Worm (Caenorhabditis elegans) whole organism, early embryonic: ENCODE data around the gene clp-4.

Experiments
- aly-1 ChIP-seq: sonication (generic microtip); optimal IDR thresholded peaks from 2 replicates; lab custom pipeline; 2016; ENCODE audit warnings: missing genetic modification characterization, missing compliant biosample characterization
- ama-1 ChIP-seq: fragments of 150-350 bp; optimal IDR thresholded peaks from 2 replicates; lab custom pipeline; 2014
- pes-1 ChIP-seq: fragments of 200-800 bp; sonication (Bioruptor generic); IDR thresholded peaks from 2 replicates; pipeline ENCODE4 v1.3.6; 2022; ENCODE audit warnings: missing genetic modification reagents, missing genetic modification characterization, missing compliant biosample characterization

- TF ChIP-seq aly-1 (tag; lab: Kevin White, UChicago) (no peak), pes-1 (GFP tag; lab: Robert Waterston, UW) (no peak), ama-1 (lab: Kevin White, UChicago) (no peak)
Observed at ce11 chrIII:1833984-1834563, 16.0 kb upstream of the clp-4 start, which contains the start of gene rexd-1.
